Worm (Caenorhabditis elegans): Measurements from ENCODE around the gene T03F6.10.

DNA sequence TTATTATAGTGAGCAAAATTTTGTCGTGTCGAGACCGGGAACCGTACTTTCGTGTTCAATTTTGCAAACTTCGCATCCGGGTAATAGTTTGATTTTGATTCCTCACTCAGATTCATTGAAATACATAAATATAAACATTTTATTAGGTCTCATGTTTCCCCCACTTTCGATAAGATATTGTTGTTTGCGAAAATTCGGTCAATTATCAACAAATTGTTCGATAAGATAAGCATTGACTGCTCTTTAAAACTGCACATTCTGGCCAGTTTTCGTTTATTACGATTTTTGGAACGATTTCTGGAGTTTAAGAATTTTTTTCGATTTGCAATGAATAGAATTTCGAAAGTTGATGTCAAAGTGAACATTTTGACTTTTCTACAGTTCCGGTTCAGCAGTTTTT is 10.5 kb upstream of the T03F6.10 start:
- TF ChIP-seq unc-62 (GFP tag; optimal IDR thresholded peaks at IDR 0.05 in 1 of 2) (no peak), unc-62 (tag; optimal IDR thresholded peaks at IDR 0.05) (no peak), egl-27 (tag; optimal IDR thresholded peaks at IDR 0.05) (no peak), ama-1 (optimal IDR thresholded peaks at IDR 0.05) (no peak), pqm-1 (tag; optimal IDR thresholded peaks at IDR 0.05) (peak; percentile 60)

Data from whole organism, L4 larva.